Worm (Caenorhabditis elegans): ENCODE data around the gene cutl-23.

ce11 chrIII:5760721-5761120 lies 9.3 kb upstream of the cutl-23 start:
- no peak for TF ChIP-seq cog-1 (tag; optimal IDR thresholded peaks at IDR 0.05)
- no peak for TF ChIP-seq ztf-23 (GFP tag; IDR thresholded peaks at IDR 0.05)
- TF ChIP-seq klf-2 (GFP tag; conservative IDR thresholded peaks at IDR 0.05) = no peak

All from whole organism, midembryonic.